Fruit fly (Drosophila melanogaster): Measurements from ENCODE around the gene Uck.

DNA sequence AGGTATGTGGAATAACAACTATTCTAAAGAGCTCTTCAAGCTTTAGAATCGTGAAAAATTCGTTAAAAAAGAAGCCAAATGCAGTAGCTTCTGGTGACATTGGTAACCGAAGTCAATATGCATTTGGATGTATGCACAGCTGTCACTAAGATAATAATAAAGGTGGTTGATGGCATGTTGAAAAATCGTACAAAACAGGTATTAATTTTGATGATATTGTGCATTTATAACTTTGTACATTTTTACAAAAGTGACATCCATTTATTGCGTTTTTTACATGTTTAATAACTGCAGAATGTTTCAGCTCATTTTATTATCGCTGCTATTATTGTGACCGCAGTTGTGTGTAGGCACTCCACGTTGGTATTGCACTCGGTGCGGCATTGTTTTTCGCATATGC, 11.5 kb downstream of the Uck start:
- TF ChIP-seq CG8478 (optimal IDR thresholded peaks at IDR 0.05) (no peak), CTCF (optimal IDR thresholded peaks at IDR 0.05) (no peak)
